Fruit fly (Drosophila melanogaster) whole organism, larva: ENCODE data around the gene Mat89Ba.

Experiments
- noc ChIP-seq: fragments of 200-800 bp; sonication (Bioruptor generic); optimal IDR thresholded peaks from 3 replicates; lab custom pipeline; 2019; ENCODE audit warnings: missing biosample characterization, mild to moderate bottlenecking, missing genetic modification characterization, moderate library complexity

The Mat89Ba gene

dm6 chr3R:16282080-16282690, 10.0 kb upstream of the Mat89Ba start:
- no peak for TF ChIP-seq noc (tag; lab: Kevin White, UChicago)

- no peak for TF ChIP-seq noc (tag; lab: Kevin White, UChicago)
Observed at dm6 chr3R:16281033-16281680, 8.9 kb upstream of the Mat89Ba start.

DNA sequence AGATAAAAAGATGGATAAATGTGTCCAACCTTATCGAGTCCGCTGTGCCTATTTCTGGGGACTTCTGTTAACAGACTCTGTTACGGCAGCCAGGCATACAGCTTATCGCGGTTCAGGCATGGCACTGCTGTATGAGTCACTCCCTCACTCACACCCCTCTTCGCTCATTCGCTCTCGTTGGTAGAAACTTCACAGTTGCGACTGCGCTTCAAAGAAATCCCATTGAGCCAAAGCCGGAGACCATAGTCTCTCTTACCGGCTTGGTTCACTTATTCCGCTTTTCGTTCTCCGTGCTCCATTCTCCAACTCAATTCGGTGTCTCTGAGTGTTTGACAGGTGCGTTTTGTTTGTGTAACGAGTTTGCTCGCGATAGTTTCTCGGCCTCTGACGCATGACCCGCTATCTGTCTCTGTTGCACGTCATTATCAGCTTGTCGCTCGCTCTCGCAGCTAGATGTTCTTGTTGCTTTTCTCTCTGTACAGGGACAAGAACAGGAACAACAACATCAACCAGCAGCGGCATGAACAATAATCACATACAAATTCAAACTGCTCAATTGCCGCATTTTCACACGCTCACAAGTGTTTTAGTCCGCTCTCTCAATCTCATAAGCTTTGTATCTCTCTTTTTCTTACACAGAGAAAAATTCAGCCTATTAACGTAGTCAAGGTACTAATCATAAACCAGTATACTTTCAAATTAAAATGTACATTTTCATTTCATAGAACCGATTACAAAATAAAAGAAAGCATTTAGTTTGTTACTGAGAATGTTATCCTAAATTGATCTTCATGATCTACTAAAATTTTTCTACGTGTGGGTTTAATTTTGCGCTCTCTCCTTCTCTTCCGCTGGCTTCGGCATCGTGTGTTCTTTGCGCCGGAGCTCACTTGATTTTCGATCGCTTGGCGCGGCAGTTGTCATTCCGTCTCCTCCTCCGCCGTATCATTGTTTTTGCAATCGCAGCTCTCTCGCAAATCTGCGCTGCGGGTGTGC, 8.1 kb upstream of the Mat89Ba start:
- TF ChIP-seq noc (tag; lab: Kevin White, UChicago) = peak; percentile 100

DNA sequence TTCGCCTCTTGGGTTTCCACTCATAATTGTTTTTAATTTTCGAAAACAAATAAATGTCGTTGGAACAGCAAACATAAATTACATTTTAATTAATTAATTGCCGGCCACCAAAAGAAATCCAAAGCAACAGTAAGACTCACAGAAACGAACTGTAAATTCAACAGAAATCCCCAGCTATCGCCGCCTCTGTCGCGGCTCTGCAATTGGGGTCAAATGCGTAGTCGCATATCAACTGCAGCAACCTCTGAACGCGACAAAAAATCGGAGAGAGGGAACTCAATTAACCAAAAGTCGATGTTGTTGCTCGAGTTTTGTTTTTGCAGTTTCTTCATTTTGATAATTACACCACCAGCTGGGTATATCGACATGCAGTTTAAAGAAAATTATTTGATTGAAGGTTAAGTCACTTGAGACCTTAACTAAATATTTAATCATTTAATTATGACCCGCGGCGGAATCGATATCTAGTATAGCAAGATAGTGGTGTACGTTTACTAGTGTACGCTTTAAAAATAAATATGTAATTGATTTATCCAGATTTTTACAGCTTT, 7.2 kb upstream of the Mat89Ba start:
- no peak for TF ChIP-seq noc (tag; lab: Kevin White, UChicago)

DNA sequence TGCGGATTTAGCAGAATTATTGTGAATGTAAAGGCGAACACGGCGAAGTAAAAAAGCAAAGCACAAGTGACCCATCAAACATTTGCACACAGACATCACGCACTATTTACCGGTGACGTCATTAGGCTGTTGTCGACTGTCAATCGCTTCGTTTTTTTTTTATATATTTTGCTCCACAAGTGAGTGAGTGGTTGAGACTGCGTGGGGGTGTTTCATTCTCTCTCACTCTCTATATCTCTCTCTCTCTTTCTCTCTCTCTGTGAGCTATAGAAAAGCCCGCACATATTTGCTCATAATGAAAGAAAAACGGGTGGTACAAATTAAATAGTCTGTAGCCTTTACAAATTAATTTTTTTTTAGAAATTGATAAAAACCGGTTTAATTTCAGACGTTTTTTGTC, 5.3 kb upstream of the Mat89Ba start:
- TF ChIP-seq noc (tag; lab: Kevin White, UChicago) = no peak

dm6 chr3R:16276992-16277391, 4.8 kb upstream of the Mat89Ba start:
- peak; percentile 27 for TF ChIP-seq noc (tag; lab: Kevin White, UChicago)

- TF ChIP-seq noc (tag; lab: Kevin White, UChicago) = no peak
Observed at dm6 chr3R:16275890-16276619, 3.8 kb upstream of the Mat89Ba start.

- TF ChIP-seq noc (tag; lab: Kevin White, UChicago) = peak; percentile 19
Observed at dm6 chr3R:16275329-16275728, 3.1 kb upstream of the Mat89Ba start.

DNA sequence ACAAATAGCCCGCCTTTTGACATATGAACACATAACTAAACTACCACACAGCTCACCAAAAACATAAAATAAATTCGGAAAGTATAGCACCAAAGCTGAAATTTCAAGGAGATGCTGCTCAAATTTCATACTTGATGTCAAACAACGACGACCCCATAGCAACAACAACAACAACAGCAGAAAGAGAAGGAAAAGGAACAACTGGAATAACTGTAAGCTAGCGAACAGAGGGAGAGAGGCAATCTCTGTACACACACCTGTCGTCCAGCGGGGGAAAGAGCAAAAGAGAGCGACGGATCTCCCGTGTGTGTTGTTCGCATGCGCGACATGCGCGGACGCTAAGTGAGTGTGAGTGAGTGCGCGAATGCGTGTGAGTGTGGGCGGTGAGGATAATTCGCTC, 2.3 kb upstream of the Mat89Ba start:
- TF ChIP-seq noc (tag; lab: Kevin White, UChicago) = no peak

DNA sequence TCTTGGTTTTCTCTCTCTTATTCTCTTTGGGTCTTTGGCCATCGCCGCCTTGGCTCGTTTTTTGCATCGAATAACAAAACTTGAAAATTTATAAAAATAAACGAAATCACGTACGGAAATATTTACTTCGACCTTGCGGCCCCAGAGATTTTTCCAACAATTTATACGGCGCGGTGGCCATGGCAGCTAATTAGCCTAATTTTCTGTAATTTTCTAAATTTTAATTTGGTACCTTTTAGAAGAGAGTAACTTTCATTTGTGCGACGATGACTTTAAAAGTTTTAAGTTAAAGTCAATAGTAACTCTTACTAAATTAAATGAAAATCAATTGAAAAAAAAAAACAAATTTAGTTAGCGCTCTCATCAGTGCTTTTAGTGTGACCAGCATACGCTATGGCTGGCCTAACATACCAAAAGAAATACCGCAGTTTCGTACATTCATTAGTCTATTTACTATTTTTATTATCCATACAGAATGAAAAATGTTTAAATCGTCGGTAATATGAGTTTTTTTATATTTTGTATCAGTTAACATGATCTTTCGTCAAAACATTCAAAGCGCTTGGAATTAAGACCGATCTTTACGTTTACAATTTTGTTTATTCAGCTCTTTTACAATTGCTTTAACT, 1.4 kb upstream of the Mat89Ba start:
- TF ChIP-seq noc (tag; lab: Kevin White, UChicago) = no peak

DNA sequence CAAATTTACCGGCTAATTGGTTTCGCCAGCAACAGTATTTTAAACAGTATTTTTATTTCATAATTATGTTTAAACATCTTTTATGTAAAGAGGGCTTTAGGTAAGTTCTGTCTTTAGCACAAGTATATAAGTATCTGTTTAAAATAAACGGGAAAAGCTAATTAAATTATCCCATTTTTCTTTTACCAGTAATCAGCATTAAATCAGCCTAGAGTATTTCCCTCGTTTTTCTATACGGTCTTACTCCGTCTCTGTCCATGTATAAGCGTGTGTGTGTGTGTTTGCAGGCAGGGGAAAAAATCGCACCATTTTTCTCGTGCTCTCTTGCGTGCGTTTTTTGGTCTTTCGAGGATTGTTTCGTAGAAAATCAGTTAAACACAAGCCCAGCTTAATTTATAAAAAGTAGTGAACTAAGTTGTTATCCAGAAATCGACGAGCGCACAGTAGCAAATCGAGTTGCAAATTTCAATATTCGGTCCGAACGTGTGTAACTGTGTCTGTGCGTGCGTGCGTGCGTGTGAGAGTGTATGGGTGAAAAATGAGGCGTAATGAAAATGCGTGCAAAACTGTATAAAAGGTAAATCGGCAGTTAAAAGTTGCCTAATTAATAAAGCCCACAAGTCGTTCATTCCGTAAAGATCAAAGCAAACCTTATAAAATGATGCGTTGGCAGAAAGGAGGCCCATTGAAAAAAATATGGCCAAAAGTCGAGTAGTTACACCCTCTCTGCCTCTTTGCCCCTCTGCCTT, 713 bp upstream of the Mat89Ba start:
- no peak for TF ChIP-seq noc (tag; lab: Kevin White, UChicago)

DNA sequence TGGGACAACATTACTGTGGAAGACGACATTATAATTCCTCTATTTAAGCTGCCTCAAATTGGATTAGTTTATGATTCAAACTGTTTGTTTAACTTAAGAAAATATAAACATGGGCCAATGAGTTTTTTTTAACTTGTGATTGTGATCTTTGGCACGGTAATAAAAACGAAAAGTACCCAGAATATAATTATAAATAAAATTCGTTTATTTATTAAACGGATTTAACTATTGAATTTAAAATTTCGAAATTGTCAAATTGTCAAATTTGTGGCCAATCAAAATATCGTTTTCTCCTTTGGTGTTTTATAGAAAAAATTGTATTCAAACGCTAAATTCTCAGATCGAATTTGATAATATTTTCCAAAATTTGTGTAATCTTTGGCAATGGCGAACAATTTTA, 5.5 kb downstream of the Mat89Ba start, which contains the start of gene Mst89B:
Gene Mst89B, plus strand, starts transcription at position 301 of the 400 bp plus-strand sequence.
- TF ChIP-seq noc (tag; lab: Kevin White, UChicago) = no peak

DNA sequence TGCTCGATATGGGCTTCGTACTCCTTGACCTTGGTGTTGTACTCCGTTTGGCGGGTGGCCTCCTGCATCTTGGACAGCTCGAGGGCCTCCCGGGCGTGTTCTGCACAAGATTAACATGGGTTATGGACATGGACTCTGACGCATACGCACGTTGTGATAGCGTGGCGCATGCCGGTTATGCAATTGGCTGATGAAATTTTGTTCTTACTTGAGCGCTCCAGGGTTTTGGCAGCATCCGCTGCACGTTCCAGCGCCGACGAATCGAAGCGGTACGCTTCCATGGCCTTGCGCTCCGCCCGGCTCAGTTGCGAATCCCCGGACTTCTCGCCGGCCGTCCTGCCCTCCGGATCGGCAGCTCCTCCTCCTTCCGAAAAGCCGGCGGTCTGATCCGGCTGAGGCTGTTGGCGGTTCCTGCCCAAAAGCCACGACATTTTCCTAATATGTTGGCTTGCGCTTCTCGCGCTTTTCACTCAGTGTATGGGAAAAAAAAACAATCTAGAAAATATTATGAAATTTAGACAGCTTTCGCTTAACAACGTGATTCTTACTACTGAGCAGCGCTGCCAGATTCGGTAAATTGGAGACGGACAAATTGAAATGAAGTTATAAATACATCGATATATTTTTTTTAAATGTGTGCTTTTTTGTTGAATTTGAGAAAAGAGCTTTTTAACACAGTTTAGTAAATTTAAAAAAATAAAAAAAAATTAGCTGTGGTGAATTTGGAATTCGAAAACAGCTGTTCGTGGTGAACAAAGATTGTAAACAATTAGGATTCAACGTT, 8.5 kb downstream of the Mat89Ba start, which contains the start of the genes bor and asun:
Gene bor, minus strand, starts transcription at position 594 of the 784 bp plus-strand sequence.
Gene asun, plus strand, starts transcription at position 750 of the 784 bp plus-strand sequence.
- TF ChIP-seq noc (tag; lab: Kevin White, UChicago) = no peak
